Worm (Caenorhabditis elegans): Measurements from ENCODE around the gene B0294.1.

- no peak for TF ChIP-seq F23B12.7 (tag; optimal IDR thresholded peaks at IDR 0.05; ENCODE audit: insufficient read depth)
- TF ChIP-seq mes-4 (tag; optimal IDR thresholded peaks at IDR 0.05): no peak
- no peak for TF ChIP-seq sea-2 (GFP tag; IDR thresholded peaks at IDR 0.05)
- no peak for TF ChIP-seq F57A8.1 (GFP tag; optimal IDR thresholded peaks at IDR 0.05)
- no peak for TF ChIP-seq hlh-12 (tag; optimal IDR thresholded peaks at IDR 0.05)
- TF ChIP-seq K12H6.12 (tag; optimal IDR thresholded peaks at IDR 0.05): no peak
Observed at ce11 chrX:1853596-1853995, 43.5 kb downstream of the B0294.1 start, which contains the start of gene T26C11.9.

Data from whole organism, young adult.